Worm (Caenorhabditis elegans) whole organism, young adult: ENCODE results near the gene col-183.
A peak's percentile ranks its signal among the peaks of the same experiment; 100 is the strongest.

Experiments
- B0035.1 ChIP-seq: sonication (generic microtip); optimal IDR thresholded peaks from 2 replicates; lab custom pipeline; 2016; ENCODE audit warnings: missing genetic modification characterization, mild to moderate bottlenecking, missing compliant biosample characterization, missing genotype, missing genetic modification reagents
- B0336.3 ChIP-seq: fragments of 200-800 bp; sonication (Bioruptor generic); IDR thresholded peaks from 2 replicates; pipeline ENCODE4 v1.3.6; 2022; ENCODE audit warnings: missing genetic modification characterization, missing compliant biosample characterization
- C17E4.6 ChIP-seq: fragments of 200-800 bp; sonication (Bioruptor generic); IDR thresholded peaks from 2 replicates; pipeline ENCODE4 v1.3.6; 2022; ENCODE audit warnings: missing genetic modification reagents, missing genetic modification characterization, missing compliant biosample characterization
- D2030.7 ChIP-seq: fragments of 200-800 bp; sonication (Bioruptor generic); IDR thresholded peaks from 2 replicates; pipeline ENCODE4 v1.3.6; 2022; ENCODE audit warnings: missing genetic modification reagents, missing genetic modification characterization, missing compliant biosample characterization
- T07F8.4 ChIP-seq: sonication (generic microtip); optimal IDR thresholded peaks from 2 replicates; lab custom pipeline; 2016; ENCODE audit warnings: mild to moderate bottlenecking, missing genetic modification characterization, moderate library complexity, missing compliant biosample characterization
- Y53G8AR.9 ChIP-seq: fragments of 200-800 bp; sonication (Bioruptor generic); conservative IDR thresholded peaks from 2 replicates; pipeline ENCODE4 v1.3.6; 2022; ENCODE audit warnings: missing genetic modification reagents, missing genetic modification characterization, missing compliant biosample characterization
- Y67H2A.10 ChIP-seq: fragments of 200-800 bp; sonication (Bioruptor generic); conservative IDR thresholded peaks from 2 replicates; pipeline ENCODE4 v1.3.6; 2022; ENCODE audit warnings: missing genetic modification reagents, missing genetic modification characterization, missing compliant biosample characterization
- akir-1 ChIP-seq: fragments of 200-800 bp; sonication (Bioruptor generic); optimal IDR thresholded peaks from 2 replicates; lab custom pipeline; 2018; ENCODE audit warnings: mild to moderate bottlenecking, missing genetic modification characterization, moderate library complexity, missing compliant biosample characterization
- ama-1 ChIP-seq, 3 experiments: fragments of 150-350 bp in 1 of 3; sonication (generic microtip) in 2 of 3; optimal IDR thresholded peaks; 2 replicates each; lab custom pipeline; 2014 to 2018; ENCODE audit warnings: missing biosample characterization in 2 of 3, missing genetic modification characterization in 2 of 3, missing genetic modification reagents in 2 of 3
- aptf-2 ChIP-seq: fragments of 200-800 bp; sonication (Bioruptor generic); conservative IDR thresholded peaks from 2 replicates; pipeline ENCODE4 v1.3.6; 2022; ENCODE audit warnings: missing genetic modification reagents, missing genetic modification characterization, missing compliant biosample characterization
- attf-5 ChIP-seq: fragments of 200-800 bp; sonication (Bioruptor generic); optimal IDR thresholded peaks from 2 replicates; lab custom pipeline; 2018; ENCODE audit warnings: mild to moderate bottlenecking, missing genetic modification characterization, missing compliant biosample characterization
- ccch-3 ChIP-seq: fragments of 200-800 bp; sonication (Bioruptor generic); optimal IDR thresholded peaks from 2 replicates; lab custom pipeline; 2018; ENCODE audit warnings: mild to moderate bottlenecking, missing genetic modification characterization, missing compliant biosample characterization
- cebp-1 ChIP-seq, 2 experiments: fragments of 200-800 bp in 1 of 2; sonication (Bioruptor generic) in 1 of 2; sonication (generic microtip) in 1 of 2; IDR thresholded peaks in 1 of 2; optimal IDR thresholded peaks in 1 of 2; 2 replicates each; pipeline versions ENCODE4 v1.3.6 to Lab custom; 2017 to 2022; ENCODE audit warnings: missing compliant biosample characterization in 2 of 2, missing genetic modification characterization in 2 of 2, mild to moderate bottlenecking in 1 of 2, missing genetic modification reagents in 1 of 2, moderate library complexity in 1 of 2
- ceh-40 ChIP-seq: fragments of 200-800 bp; sonication (Bioruptor generic); IDR thresholded peaks from 2 replicates; pipeline ENCODE4 v1.3.6; 2022; ENCODE audit warnings: missing genetic modification characterization, missing compliant biosample characterization
- ceh-79 ChIP-seq: sonication (generic microtip); optimal IDR thresholded peaks from 2 replicates; lab custom pipeline; 2017; ENCODE audit warnings: mild to moderate bottlenecking, missing genetic modification characterization, missing compliant biosample characterization
- efl-1 ChIP-seq: fragments of 150-350 bp; optimal IDR thresholded peaks from 2 replicates; lab custom pipeline; 2014; ENCODE audit warnings: missing biosample characterization, missing genetic modification reagents, missing genetic modification characterization
- egrh-3 ChIP-seq: fragments of 200-800 bp; sonication (Bioruptor generic); IDR thresholded peaks from 2 replicates; pipeline ENCODE4 v1.3.6; 2022; ENCODE audit warnings: missing genetic modification reagents, missing genetic modification characterization, missing compliant biosample characterization
- ets-4 ChIP-seq: fragments of 200-800 bp; sonication (Bioruptor generic); optimal IDR thresholded peaks from 2 replicates; lab custom pipeline; 2018; ENCODE audit warnings: mild to moderate bottlenecking, missing genetic modification characterization, missing compliant biosample characterization
- fkh-3 ChIP-seq: sonication (generic microtip); optimal IDR thresholded peaks from 2 replicates; lab custom pipeline; 2016; ENCODE audit warnings: mild to moderate bottlenecking, missing genetic modification characterization, missing compliant biosample characterization
- hrde-1 ChIP-seq: sonication (generic microtip); optimal IDR thresholded peaks from 2 replicates; lab custom pipeline; 2016; ENCODE audit warnings: missing genetic modification characterization, mild to moderate bottlenecking, missing compliant biosample characterization, moderate library complexity, missing genotype, missing genetic modification reagents, borderline replicate concordance
- hsf-1 ChIP-seq: fragments of 200-800 bp; sonication (Bioruptor generic); IDR thresholded peaks from 2 replicates; pipeline ENCODE4 v1.3.6; 2022; ENCODE audit warnings: missing genetic modification reagents, missing genetic modification characterization, missing compliant biosample characterization
- lin-54 ChIP-seq: fragments of 200-800 bp; sonication (Bioruptor generic); optimal IDR thresholded peaks from 2 replicates; lab custom pipeline; 2018; ENCODE audit warnings: mild to moderate bottlenecking, missing genetic modification characterization, missing compliant biosample characterization
- lsl-1 ChIP-seq: fragments of 200-800 bp; sonication (Bioruptor generic); optimal IDR thresholded peaks from 2 replicates; lab custom pipeline; 2018; ENCODE audit warnings: mild to moderate bottlenecking, missing genetic modification characterization, moderate library complexity, missing compliant biosample characterization
- lsy-27 ChIP-seq: sonication (generic microtip); optimal IDR thresholded peaks from 2 replicates; lab custom pipeline; 2017; ENCODE audit warnings: missing genetic modification characterization, mild to moderate bottlenecking, missing compliant biosample characterization, antibody characterized with exemption, missing genotype, borderline replicate concordance; ENCODE audit not compliant: insufficient read depth
- nhr-179 ChIP-seq: sonication (generic microtip); optimal IDR thresholded peaks from 2 replicates; lab custom pipeline; 2016; ENCODE audit warnings: mild to moderate bottlenecking, missing genetic modification characterization, missing compliant biosample characterization
- nhr-80 ChIP-seq: sonication (generic microtip); optimal IDR thresholded peaks from 2 replicates; lab custom pipeline; 2016; ENCODE audit warnings: missing genetic modification characterization, missing compliant biosample characterization
- rec-8 ChIP-seq, 2 experiments: sonication (generic microtip); optimal IDR thresholded peaks; 2 replicates each; lab custom pipeline; 2016; ENCODE audit warnings: mild to moderate bottlenecking in 2 of 2, missing genetic modification characterization in 2 of 2, missing genetic modification reagents in 2 of 2, missing genotype in 2 of 2, missing biosample characterization in 1 of 2, missing compliant biosample characterization in 1 of 2, moderate library complexity in 1 of 2
- repo-1 ChIP-seq: sonication (generic microtip); optimal IDR thresholded peaks from 2 replicates; lab custom pipeline; 2017; ENCODE audit warnings: mild to moderate bottlenecking, missing genetic modification characterization, missing compliant biosample characterization
- rpc-1 ChIP-seq, 2 experiments: fragments of 150-350 bp in 1 of 2; sonication (generic microtip) in 1 of 2; optimal IDR thresholded peaks; 2 replicates each; lab custom pipeline; 2014 to 2018; ENCODE audit warnings: missing biosample characterization in 1 of 2, missing genetic modification characterization in 1 of 2, missing genetic modification reagents in 1 of 2, missing genotype in 1 of 2
- sea-2 ChIP-seq: fragments of 200-800 bp; sonication (Bioruptor generic); IDR thresholded peaks from 2 replicates; pipeline ENCODE4 v1.3.6; 2022; ENCODE audit warnings: missing genetic modification characterization, missing compliant biosample characterization
- snpc-4 ChIP-seq, 5 experiments: fragments of 150-350 bp in 1 of 5; sonication (generic microtip) in 4 of 5; optimal IDR thresholded peaks; 2 replicates each; lab custom pipeline; 2014 to 2018; ENCODE audit warnings: missing genetic modification characterization in 5 of 5, missing biosample characterization in 3 of 5, antibody characterized with exemption in 2 of 5, mild to moderate bottlenecking in 2 of 5, missing compliant biosample characterization in 2 of 5, missing genotype in 2 of 5, moderate library complexity in 2 of 5, missing genetic modification reagents in 1 of 5
- sptf-2 ChIP-seq: fragments of 200-800 bp; sonication (Bioruptor generic); optimal IDR thresholded peaks from 2 replicates; lab custom pipeline; 2018; ENCODE audit warnings: mild to moderate bottlenecking, missing genetic modification characterization, missing compliant biosample characterization
- xnd-1 ChIP-seq: sonication (generic microtip); optimal IDR thresholded peaks from 2 replicates; lab custom pipeline; 2016; ENCODE audit warnings: missing genotype, missing genetic modification reagents, missing genetic modification characterization, missing compliant biosample characterization
- zfh-2 ChIP-seq: fragments of 200-800 bp; sonication (Bioruptor generic); conservative IDR thresholded peaks from 2 replicates; pipeline ENCODE4 v1.3.6; 2022; ENCODE audit warnings: missing genetic modification reagents, missing genetic modification characterization, missing compliant biosample characterization

col-183 gene

DNA sequence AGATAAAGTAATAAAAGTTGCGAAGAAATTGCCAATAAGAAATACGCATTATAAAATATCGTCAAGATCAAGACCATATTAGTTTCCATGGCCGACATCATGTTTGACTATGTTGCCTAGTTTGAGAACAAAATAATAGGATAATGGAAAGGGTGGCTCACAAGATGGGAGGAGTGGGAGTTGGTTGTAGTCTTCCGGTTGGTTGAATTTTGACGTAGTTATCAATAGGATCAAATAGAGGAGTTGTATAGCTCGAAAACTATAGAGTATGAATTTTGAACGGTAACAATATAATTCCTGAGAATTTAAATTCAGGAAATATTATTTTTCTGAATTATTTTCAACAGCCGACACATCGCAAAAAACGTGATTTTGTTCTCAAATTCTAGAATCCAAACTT is 14.1 kb upstream of the col-183 start, which contains the start of gene srd-50 (continued):
- no peak for TF ChIP-seq Y53G8AR.9 (GFP tag; lab: Robert Waterston, UW)

- TF ChIP-seq repo-1 (tag; lab: Kevin White, UChicago) (no peak), hsf-1 (GFP tag; lab: Robert Waterston, UW) (no peak), rpc-1 (optimal IDR thresholded peaks at IDR 0.05; lab: Kevin White, UChicago) (no peak), rpc-1 (tag; optimal IDR thresholded peaks at IDR 0.05; lab: Kevin White, UChicago) (no peak), aptf-2 (GFP tag; lab: Robert Waterston, UW) (no peak), snpc-4 (GFP tag; optimal IDR thresholded peaks at IDR 0.05; lab: Kevin White, UChicago) (no peak), snpc-4 (tag; optimal IDR thresholded peaks at IDR 0.05; lab: Kevin White, UChicago) (no peak), hrde-1 (tag; lab: Kevin White, UChicago) (no peak), ceh-40 (GFP tag; lab: Robert Waterston, UW) (no peak), Y67H2A.10 (no peak), xnd-1 (tag; lab: Kevin White, UChicago) (no peak), lsy-27 (tag; lab: Kevin White, UChicago) (no peak), fkh-3 (tag; lab: Kevin White, UChicago) (no peak), ceh-79 (tag; lab: Kevin White, UChicago) (no peak), rec-8 (tag; optimal IDR thresholded peaks at IDR 0.05; lab: Kevin White, UChicago) (no peak), lin-54 (no peak), D2030.7 (GFP tag; lab: Robert Waterston, UW) (no peak)
These were observed 9.8 kb upstream of the col-183 start, which contains the start of gene efn-3 for ce11 chrX:13477356-13477755. TSS of gene efn-3 (minus strand) at chrX:13477456.

DNA sequence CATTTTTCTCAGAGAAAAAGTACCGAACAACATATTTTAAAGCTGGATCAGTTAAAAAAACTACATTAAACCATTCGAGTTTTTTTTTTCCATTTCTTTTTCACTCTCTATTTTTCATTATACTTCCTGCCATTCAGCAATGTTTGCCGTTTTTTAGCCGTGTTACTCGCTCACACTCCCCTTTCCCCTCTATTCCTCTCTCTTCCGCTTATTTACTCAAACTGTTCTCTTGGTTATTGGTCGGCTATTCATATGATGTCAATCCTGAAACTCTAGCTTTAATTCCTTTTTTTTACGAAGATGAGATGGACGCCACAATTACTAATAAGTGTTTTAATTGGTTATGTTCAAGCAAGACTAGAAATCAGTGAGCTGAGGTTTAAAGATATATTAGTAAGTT is 4.3 kb upstream of the col-183 start, which contains the start of gene tre-4:
Gene tre-4 (plus strand): TSS at position 301 of the 400 bp plus-strand sequence.
- TF ChIP-seq nhr-80 (tag; lab: Kevin White, UChicago): peak; percentile 22
- no peak for TF ChIP-seq efl-1 (GFP tag; lab: Kevin White, UChicago)
- TF ChIP-seq lsl-1 (GFP tag; lab: Kevin White, UChicago): no peak
- no peak for TF ChIP-seq C17E4.6
- TF ChIP-seq ama-1 (optimal IDR thresholded peaks at IDR 0.05; lab: Kevin White, UChicago): no peak
- no peak for TF ChIP-seq ama-1 (GFP tag; optimal IDR thresholded peaks at IDR 0.05; lab: Kevin White, UChicago)

DNA sequence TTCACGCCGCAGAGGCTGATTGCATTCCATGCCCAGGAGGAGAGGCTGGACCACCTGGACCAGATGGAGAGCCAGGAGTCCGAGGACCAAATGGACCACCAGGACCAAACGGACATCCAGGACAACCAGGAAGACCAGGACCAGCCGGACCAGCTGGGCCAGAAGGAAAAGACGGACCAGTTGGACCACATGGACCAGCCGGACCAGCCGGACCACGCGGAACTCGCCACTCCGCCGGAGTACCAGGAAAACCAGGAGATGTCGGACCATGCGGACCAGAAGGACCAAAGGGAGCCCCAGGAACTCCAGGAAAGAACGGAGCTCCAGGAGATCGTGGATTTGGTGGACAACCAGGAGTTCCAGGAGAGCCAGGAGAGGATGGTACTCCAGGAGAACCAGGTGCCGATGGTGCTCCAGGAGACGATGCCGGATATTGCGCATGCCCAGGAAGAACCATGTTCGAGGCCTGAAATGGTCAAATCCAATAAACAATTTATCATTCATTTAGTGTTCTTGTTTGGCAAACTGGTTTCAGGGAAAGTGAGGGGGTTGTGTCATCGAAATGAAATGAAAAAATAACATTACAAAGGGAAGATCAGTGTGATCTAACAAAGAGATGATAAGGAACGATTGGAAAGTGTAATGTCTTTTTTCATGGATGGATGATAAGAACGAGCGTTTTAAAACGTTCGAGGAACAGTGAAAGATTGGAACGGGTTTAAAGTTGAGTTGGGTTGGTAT is 2.5 kb upstream of the col-183 start:
- TF ChIP-seq zfh-2 (peak; percentile 90), attf-5 (GFP tag; lab: Kevin White, UChicago) (no peak), B0035.1 (no peak), ets-4 (no peak), cebp-1 (GFP tag; IDR thresholded peaks at IDR 0.05; lab: Robert Waterston, UW) (no peak), cebp-1 (tag; optimal IDR thresholded peaks at IDR 0.05; lab: Kevin White, UChicago) (no peak), akir-1 (GFP tag; lab: Kevin White, UChicago) (no peak), egrh-3 (GFP tag; lab: Robert Waterston, UW) (peak; percentile 75; the same call in 1 of the 2 replicates), ceh-79 (tag; lab: Kevin White, UChicago) (peak; percentile 13), snpc-4 (GFP tag; optimal IDR thresholded peaks at IDR 0.05; lab: Kevin White, UChicago) (no peak), snpc-4 (tag; optimal IDR thresholded peaks at IDR 0.05; lab: Kevin White, UChicago) (no peak), B0336.3 (GFP tag; lab: Robert Waterston, UW) (0 out of 2 replicates have a peak, but pooled peaks have one; percentile 38), nhr-179 (tag; lab: Kevin White, UChicago) (peak; percentile 29), sptf-2 (no peak), sea-2 (GFP tag; lab: Robert Waterston, UW) (peak; percentile 58; the same call in 1 of the 2 replicates), T07F8.4 (no peak), ccch-3 (GFP tag; lab: Kevin White, UChicago) (no peak)
- TF ChIP-seq, all 124 proteins: peak for 6
